Fruit fly (Drosophila melanogaster) whole organism, wandering third instar larva: ENCODE results near the gene CG34008.

ENCODE experiments used
- Abd-B ChIP-seq: fragments of >200 bp; optimal IDR thresholded peaks from 2 replicates; lab custom pipeline; 2017; ENCODE audit warnings: missing biosample characterization, missing genetic modification characterization
- CG32264 ChIP-seq: fragments of 200-800 bp; sonication (Bioruptor generic); optimal IDR thresholded peaks from 2 replicates; lab custom pipeline; 2016; ENCODE audit warnings: missing biosample characterization, missing genetic modification characterization
- CG9705 ChIP-seq: fragments of 200-800 bp; sonication (Bioruptor generic); optimal IDR thresholded peaks from 2 replicates; lab custom pipeline; 2018; ENCODE audit warnings: missing biosample characterization, mild to moderate bottlenecking, missing genetic modification characterization
- CrebA ChIP-seq: fragments of 200-800 bp; sonication (Bioruptor generic); optimal IDR thresholded peaks from 2 replicates; lab custom pipeline; 2016; ENCODE audit warnings: missing biosample characterization, mild to moderate bottlenecking, missing genetic modification characterization, borderline replicate concordance
- Dfd ChIP-seq: fragments of >200 bp; optimal IDR thresholded peaks from 2 replicates; lab custom pipeline; 2017; ENCODE audit warnings: missing biosample characterization, missing genetic modification characterization
- Dif ChIP-seq: fragments of 200-275, 200-300 bp; sonication (Bioruptor generic); optimal IDR thresholded peaks from 2 replicates; lab custom pipeline; 2018; ENCODE audit warnings: missing biosample characterization, missing genetic modification characterization; ENCODE audit not compliant: partially characterized antibody
- HLH106 ChIP-seq: fragments of 200-800 bp; optimal IDR thresholded peaks from 3 replicates; lab custom pipeline; 2019; ENCODE audit warnings: missing biosample characterization, mild to moderate bottlenecking, missing genetic modification characterization, moderate library complexity
- Hr78 ChIP-seq: fragments of >200 bp; optimal IDR thresholded peaks from 2 replicates; lab custom pipeline; 2017; ENCODE audit warnings: missing biosample characterization, missing genetic modification characterization
- Hr83 ChIP-seq: fragments of 200-300 bp; sonication (Bioruptor generic); optimal IDR thresholded peaks from 2 replicates; lab custom pipeline; 2016; ENCODE audit warnings: missing biosample characterization, mild to moderate bottlenecking, missing genetic modification characterization, moderate library complexity; ENCODE audit not compliant: poor library complexity, severe bottlenecking
- Jra ChIP-seq: sonication (Bioruptor generic); optimal IDR thresholded peaks from 2 replicates; lab custom pipeline; 2016; ENCODE audit warnings: missing biosample characterization, missing genetic modification characterization
- Myc ChIP-seq: fragments of >200 bp; optimal IDR thresholded peaks from 2 replicates; lab custom pipeline; 2017
- N ChIP-seq: fragments of >200 bp; optimal IDR thresholded peaks from 2 replicates; lab custom pipeline; 2018; ENCODE audit warnings: missing biosample characterization, missing external identifiers, missing genetic modification characterization
- OdsH ChIP-seq: fragments of 200-800 bp; sonication (Bioruptor generic); optimal IDR thresholded peaks from 2 replicates; lab custom pipeline; 2016; ENCODE audit warnings: missing biosample characterization, mild to moderate bottlenecking, missing genetic modification characterization
- Rel ChIP-seq, 2 experiments: fragments of 200-800 bp; sonication (Bioruptor generic) in 1 of 2; optimal IDR thresholded peaks; 2 replicates in 1 of 2; 3 replicates in 1 of 2; lab custom pipeline; 2016 to 2019; ENCODE audit warnings: mild to moderate bottlenecking in 2 of 2, missing biosample characterization in 2 of 2, missing genetic modification characterization in 2 of 2, moderate library complexity in 1 of 2
- Sp1 ChIP-seq: fragments of 200-800 bp; sonication (Bioruptor generic); optimal IDR thresholded peaks from 3 replicates; lab custom pipeline; 2019; ENCODE audit warnings: missing biosample characterization, mild to moderate bottlenecking, missing genetic modification characterization, moderate library complexity
- dmrt93B ChIP-seq: fragments of 200-800 bp; sonication (Bioruptor generic); optimal IDR thresholded peaks from 2 replicates; lab custom pipeline; 2018; ENCODE audit warnings: missing biosample characterization, mild to moderate bottlenecking, missing genetic modification characterization
- dsf ChIP-seq: sonication (Bioruptor generic); optimal IDR thresholded peaks from 2 replicates; lab custom pipeline; 2016; ENCODE audit warnings: missing biosample characterization, missing genetic modification characterization, borderline replicate concordance
- ey ChIP-seq: fragments of 200-800 bp; sonication (Bioruptor generic); optimal IDR thresholded peaks from 2 replicates; lab custom pipeline; 2016; ENCODE audit warnings: missing biosample characterization, missing genetic modification characterization
- foxo ChIP-seq, 2 experiments: fragments of 200-800 bp; sonication (Bioruptor generic); optimal IDR thresholded peaks; 2 replicates in 1 of 2; 3 replicates in 1 of 2; lab custom pipeline; 2016 to 2017; ENCODE audit warnings: missing biosample characterization in 2 of 2, missing genetic modification characterization in 2 of 2
- fru ChIP-seq: fragments of 200-800 bp; sonication (Bioruptor generic); optimal IDR thresholded peaks from 3 replicates; lab custom pipeline; 2016; ENCODE audit warnings: missing biosample characterization, mild to moderate bottlenecking, missing genetic modification characterization
- h ChIP-seq: fragments of 200-800 bp; sonication (Bioruptor generic); optimal IDR thresholded peaks from 3 replicates; lab custom pipeline; 2016; ENCODE audit warnings: missing biosample characterization, mild to moderate bottlenecking, missing genetic modification characterization
- jim ChIP-seq: fragments of 175-275, 200-325 bp; sonication (Bioruptor generic); optimal IDR thresholded peaks from 2 replicates; lab custom pipeline; 2016; ENCODE audit warnings: missing biosample characterization, mild to moderate bottlenecking, missing genetic modification characterization
- lola ChIP-seq: fragments of >200 bp; optimal IDR thresholded peaks from 2 replicates; lab custom pipeline; 2017; ENCODE audit warnings: missing biosample characterization, missing genetic modification characterization
- pan ChIP-seq: fragments of >200 bp; optimal IDR thresholded peaks from 2 replicates; lab custom pipeline; 2017
- rgr ChIP-seq: fragments of 200-800 bp; sonication (Bioruptor generic); optimal IDR thresholded peaks from 3 replicates; lab custom pipeline; 2016; ENCODE audit warnings: missing biosample characterization, mild to moderate bottlenecking, missing genetic modification characterization
- sage ChIP-seq: fragments of 200-800 bp; sonication (Bioruptor generic); optimal IDR thresholded peaks from 2 replicates; lab custom pipeline; 2016; ENCODE audit warnings: missing biosample characterization, mild to moderate bottlenecking, missing genetic modification characterization
- tai ChIP-seq: sonication (Bioruptor generic); optimal IDR thresholded peaks from 2 replicates; lab custom pipeline; 2016; ENCODE audit warnings: missing biosample characterization, missing genetic modification characterization
- usp ChIP-seq: fragments of >200 bp; optimal IDR thresholded peaks from 2 replicates; lab custom pipeline; 2017; ENCODE audit warnings: missing biosample characterization, missing genetic modification characterization
- woc ChIP-seq: sonication (Bioruptor generic); optimal IDR thresholded peaks from 2 replicates; lab custom pipeline; 2016; ENCODE audit warnings: missing biosample characterization, mild to moderate bottlenecking, missing genetic modification characterization

CG34008 gene

DNA sequence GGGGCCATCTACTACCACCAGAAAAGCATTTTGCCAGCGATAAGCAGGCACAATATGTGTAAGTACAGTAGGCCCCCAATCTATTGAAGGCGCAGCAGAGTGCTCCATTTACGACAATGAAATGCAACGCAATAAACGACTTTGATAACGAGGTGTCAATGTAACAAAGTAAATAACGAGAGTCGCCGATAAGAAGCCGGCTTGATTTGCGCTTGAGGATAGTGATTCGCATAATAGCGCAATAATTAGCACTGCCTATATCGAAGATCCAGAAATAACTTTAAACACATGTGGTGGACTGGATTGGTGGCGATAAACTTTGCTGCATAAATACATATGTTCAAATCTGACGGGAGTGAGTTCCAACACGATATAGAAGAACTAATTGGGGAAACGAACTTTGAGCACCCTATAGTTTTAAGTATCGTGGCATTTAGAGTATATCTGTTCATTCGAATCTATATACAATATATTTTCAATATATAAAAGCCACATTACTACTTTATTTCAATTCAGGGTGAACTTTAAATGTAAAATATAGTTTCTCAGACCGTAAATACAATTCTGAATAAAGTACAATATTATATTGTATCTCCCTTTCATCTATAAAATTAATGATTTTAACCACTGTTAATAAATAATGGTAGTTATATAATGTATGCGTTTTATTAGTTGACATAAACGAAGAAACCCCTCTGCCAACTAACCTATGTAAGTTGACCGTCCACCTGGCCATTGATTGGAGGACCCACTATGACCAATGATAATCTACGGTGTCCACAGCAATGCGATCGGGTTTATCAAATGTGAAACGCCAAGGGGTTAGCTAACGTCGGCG is 32.1 kb downstream of the CG34008 start:
- TF ChIP-seq fru (peak; percentile 22), lola (GFP tag; lab: Kevin White, UChicago) (no peak), ey (no peak), Hr78 (no peak), Sp1 (GFP tag; lab: Kevin White, UChicago) (no peak), Myc (lab: Kevin White, UChicago) (no peak), jim (no peak), rgr (GFP tag; lab: Kevin White, UChicago) (peak; percentile 21), HLH106 (no peak), sage (no peak), OdsH (no peak), Dfd (GFP tag; lab: Kevin White, UChicago) (no peak), Rel (GFP tag; optimal IDR thresholded peaks at IDR 0.05; lab: Kevin White, UChicago) (no peak), Rel (tag; optimal IDR thresholded peaks at IDR 0.05; lab: Kevin White, UChicago) (peak; percentile 9), Abd-B (GFP tag; lab: Kevin White, UChicago) (no peak), h (GFP tag; lab: Kevin White, UChicago) (peak; percentile 21), Dif (GFP tag; lab: Kevin White, UChicago) (no peak), woc (GFP tag; lab: Kevin White, UChicago) (no peak), CG9705 (GFP tag; lab: Kevin White, UChicago) (no peak), tai (GFP tag; lab: Kevin White, UChicago) (no peak), Hr83 (GFP tag; lab: Kevin White, UChicago) (peak; percentile 15)
- TF ChIP-seq, all 38 proteins: peak for 5

DNA sequence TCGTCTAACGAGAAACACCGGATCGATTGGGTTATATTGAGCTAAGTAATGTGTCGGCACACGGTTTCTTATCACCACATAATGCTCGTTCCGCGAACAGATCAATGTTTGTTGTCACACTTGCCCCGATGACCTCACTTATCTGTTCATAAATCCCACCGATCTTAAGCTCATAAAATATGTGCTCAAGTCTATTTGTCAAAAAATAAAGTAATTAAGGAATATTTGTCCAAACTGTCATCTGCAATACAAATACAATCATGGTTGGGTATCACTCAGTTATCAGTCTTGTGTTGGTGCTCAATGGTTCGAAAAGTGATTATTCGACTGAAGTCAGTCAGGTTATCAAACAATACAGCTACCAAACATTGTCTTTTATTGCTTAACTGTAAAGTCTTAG is 33.1 kb downstream of the CG34008 start:
- TF ChIP-seq fru (no peak), N (GFP tag; lab: Kevin White, UChicago) (no peak), CrebA (GFP tag; lab: Kevin White, UChicago) (peak; percentile 47)
- TF ChIP-seq, all 38 proteins: peak for 1

DNA sequence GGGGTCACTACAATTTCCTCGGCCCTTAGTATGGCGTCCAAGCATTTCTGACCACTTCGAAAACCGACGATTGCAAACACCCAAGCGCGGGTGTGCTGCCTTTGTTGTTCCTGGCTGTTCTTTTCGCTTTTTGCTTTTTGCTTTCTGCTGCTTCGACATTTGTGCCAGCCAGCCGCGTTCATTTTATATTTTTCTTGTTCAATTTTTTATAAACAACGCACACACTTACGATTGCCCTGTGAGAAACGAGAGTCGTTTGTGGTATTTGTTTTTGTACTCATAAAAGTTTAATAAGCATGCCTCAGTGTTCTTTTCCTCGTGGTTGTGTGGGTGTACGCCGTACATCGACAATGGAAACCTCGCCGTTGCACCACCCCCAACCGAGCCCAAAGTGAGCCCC is 33.6 kb downstream of the CG34008 start:
- TF ChIP-seq Rel (GFP tag; optimal IDR thresholded peaks at IDR 0.05; lab: Kevin White, UChicago): no peak
- peak; percentile 51 for TF ChIP-seq Rel (tag; optimal IDR thresholded peaks at IDR 0.05; lab: Kevin White, UChicago)
- TF ChIP-seq rgr (GFP tag; lab: Kevin White, UChicago): peak; percentile 5
- no peak for TF ChIP-seq Dif (GFP tag; lab: Kevin White, UChicago)
- no peak for TF ChIP-seq dmrt93B (GFP tag; lab: Kevin White, UChicago)
- TF ChIP-seq CrebA (GFP tag; lab: Kevin White, UChicago): no peak
- no peak for TF ChIP-seq CG32264 (GFP tag; lab: Kevin White, UChicago)
- TF ChIP-seq usp (GFP tag; lab: Kevin White, UChicago): no peak
- TF ChIP-seq sage: peak; percentile 36
- TF ChIP-seq Abd-B (GFP tag; lab: Kevin White, UChicago): no peak
- TF ChIP-seq Myc (lab: Kevin White, UChicago): no peak

DNA sequence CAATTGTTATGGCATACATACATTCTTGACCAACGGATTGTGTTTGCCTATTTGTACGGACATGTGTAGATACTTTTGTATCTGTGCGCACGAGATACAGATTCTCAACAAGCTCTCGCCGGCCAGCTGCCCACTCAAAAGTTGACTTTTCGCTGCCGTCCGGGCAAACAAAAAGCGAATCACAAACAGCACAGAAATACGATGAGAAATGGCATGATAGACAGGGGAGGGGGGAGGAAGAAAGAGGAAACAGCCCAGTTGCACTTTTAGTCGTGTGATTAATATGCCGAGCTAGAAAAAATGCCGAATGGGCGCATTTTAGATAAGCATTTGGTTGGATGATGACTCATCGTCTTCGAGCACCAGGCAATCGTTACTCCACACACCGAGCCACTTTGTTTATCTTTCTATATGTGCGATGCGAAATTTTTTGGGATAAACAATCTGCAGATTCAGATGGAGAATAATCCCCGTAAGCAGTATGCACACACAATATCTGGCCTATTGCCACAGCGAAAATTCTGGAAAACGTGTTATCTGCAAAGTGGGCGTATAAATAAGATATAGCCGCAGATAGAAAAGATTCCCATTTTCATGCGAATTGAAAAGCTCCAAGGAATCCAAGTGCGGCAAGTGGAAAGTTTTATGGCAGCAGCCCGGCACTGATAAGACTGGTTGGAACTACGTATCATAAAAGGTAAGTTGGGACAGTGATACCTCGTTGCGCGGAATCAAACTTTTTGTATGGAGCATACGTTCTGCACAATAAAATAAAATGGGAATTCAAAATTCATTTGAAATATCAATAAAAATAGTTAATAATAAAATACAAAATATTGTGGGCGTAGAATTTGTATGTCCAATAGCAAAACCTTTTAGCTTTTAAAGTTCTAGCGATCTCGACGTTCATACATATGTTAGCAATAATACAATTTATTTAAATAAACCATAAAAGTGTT is 34.4 kb downstream of the CG34008 start:
- TF ChIP-seq foxo (GFP tag; optimal IDR thresholded peaks at IDR 0.05; lab: Kevin White, UChicago) (peak in 1 of 2 experiments; percentile 27), usp (GFP tag; lab: Kevin White, UChicago) (no peak), h (GFP tag; lab: Kevin White, UChicago) (peak; percentile 24), pan (lab: Kevin White, UChicago) (no peak), Jra (no peak), dsf (no peak), Rel (GFP tag; optimal IDR thresholded peaks at IDR 0.05; lab: Kevin White, UChicago) (no peak), Rel (tag; optimal IDR thresholded peaks at IDR 0.05; lab: Kevin White, UChicago) (peak; percentile 21)
